Fruit fly (Drosophila melanogaster): ENCODE measurements around the gene CG14851.
A peak's percentile ranks its signal among the peaks of the same experiment; 100 is the strongest.

CG14851 gene

DNA sequence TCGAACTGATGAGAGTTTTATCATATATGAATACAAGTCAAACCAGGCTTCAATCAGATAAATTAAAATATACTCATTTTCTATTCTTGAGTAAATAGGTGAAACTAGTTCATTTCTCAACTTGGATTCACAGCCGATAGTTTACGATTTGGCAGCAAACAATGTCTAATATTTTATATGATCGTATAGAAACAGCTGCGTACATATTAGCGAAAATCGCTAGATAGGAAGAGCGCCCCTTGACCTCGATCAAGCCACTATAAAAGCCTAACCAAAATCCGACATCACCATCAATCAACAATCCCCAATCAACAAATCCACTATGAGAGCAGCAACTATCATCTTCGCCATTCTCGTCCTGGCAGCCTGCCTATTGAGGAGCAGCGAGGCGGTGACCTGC, at the start of gene CG14851:
Gene CG14851 (plus strand): TSS at position 301 of the 400 bp plus-strand sequence.
- no peak for TF ChIP-seq CTCF (optimal IDR thresholded peaks at IDR 0.05)
- no peak for TF ChIP-seq CG8478 (optimal IDR thresholded peaks at IDR 0.05)

DNA sequence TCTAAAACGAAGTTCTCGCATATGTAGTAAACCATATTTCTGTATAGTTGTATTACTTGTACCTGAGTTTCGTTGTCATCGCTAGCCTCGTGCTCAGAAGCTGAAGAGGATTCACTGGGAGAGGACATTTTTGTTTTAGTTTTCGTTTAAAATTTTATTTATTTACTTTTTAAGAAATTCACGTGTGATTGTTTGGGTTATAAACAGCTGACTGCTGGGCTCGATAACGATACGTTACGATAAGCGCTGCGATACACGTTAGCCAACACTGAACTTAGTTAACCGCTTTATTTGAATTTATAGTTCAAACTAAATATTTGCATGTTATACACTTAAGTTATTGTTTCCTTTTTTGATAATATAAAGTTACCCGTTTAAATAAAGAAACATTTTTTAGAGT, 48.7 kb upstream of the CG14851 start, which contains the start of gene CG8461:
Gene CG8461 (minus strand): TSS at position 218 of the 400 bp plus-strand sequence.
- no peak for TF ChIP-seq CTCF (optimal IDR thresholded peaks at IDR 0.05)
- no peak for TF ChIP-seq CG8478 (optimal IDR thresholded peaks at IDR 0.05)

DNA sequence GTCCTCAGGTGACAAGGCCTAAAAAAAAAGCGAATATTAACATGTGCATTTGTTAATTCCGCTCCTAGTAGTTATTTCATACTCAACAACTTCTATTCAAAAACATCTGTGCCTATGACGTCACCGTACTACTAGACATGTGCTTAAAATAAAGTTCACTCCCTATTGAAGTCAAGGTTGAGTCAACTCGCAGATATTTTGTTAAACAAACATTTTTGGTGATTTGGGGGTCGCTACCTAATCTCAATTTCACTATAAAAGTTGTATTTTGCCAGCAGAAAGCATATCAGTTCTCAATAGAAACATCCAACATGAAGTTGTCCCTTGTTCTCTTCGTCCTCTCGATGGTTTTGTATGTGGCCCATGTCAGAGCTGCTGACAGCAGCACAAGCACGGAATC, 45.4 kb upstream of the CG14851 start, which contains the start of gene CG34273:
Gene CG34273 (plus strand): TSS at position 301 of the 400 bp plus-strand sequence.
- TF ChIP-seq CG8478 (optimal IDR thresholded peaks at IDR 0.05) (no peak), CTCF (optimal IDR thresholded peaks at IDR 0.05) (no peak)

DNA sequence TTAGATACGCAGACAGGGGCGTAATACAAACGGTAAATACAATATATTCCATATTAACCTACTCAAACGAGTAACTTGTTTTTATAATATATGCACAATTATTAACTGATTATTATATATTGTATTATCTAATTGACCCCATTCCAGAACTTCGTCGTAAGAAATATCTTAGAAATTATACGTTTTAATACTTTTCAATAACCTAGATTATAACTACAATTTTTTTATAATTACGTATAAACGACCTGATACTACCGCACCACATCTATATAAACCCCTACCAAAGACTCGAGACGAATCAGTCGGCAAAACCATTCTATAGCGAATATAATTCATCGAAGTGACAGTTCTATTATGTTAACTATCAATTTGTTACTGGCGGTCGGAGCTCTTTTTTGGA, 41.4 kb upstream of the CG14851 start, which contains the start of gene Cyp313a1:
Gene Cyp313a1 (plus strand): TSS at position 301 of the 400 bp plus-strand sequence.
- TF ChIP-seq CG8478 (optimal IDR thresholded peaks at IDR 0.05) = no peak
- no peak for TF ChIP-seq CTCF (optimal IDR thresholded peaks at IDR 0.05)

DNA sequence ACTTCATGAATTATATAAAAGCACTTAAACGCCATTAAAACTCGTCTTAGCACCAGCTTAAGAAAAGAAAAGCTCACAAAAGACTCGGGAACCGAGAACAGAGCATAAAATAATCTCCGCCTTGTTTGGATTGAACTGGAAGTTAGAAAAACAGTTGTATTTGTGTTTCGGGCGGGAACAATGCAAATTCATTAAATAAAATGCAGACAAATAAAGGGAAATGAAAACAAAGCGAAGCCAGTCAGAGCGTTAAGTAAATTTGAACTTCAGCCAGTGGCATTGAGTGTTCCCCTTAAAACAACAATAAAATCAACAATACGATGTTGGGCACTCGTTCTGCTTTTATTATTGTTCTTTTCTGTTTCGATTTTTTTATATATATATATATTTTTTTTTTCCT, 35.5 kb upstream of the CG14851 start:
- TF ChIP-seq CTCF (optimal IDR thresholded peaks at IDR 0.05) = no peak
- no peak for TF ChIP-seq CG8478 (optimal IDR thresholded peaks at IDR 0.05)

DNA sequence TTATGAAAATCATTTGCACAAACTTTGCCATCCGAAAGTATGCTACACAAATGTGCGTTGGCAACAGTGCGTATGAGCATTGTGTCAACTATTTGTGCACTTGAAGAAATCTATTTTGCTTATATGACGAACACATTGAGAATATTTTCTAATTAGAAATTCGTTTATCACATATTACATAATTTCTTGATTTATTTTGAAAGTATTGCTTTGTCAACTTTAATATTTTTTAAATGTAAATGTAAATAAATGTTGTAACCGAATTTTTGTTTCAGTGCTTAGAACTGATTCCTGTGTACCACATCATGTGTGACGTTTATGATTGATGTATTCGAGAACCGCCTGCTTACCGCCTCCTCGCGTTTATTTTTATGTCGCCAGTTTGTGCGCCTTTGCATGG, 20.1 kb upstream of the CG14851 start:
- TF ChIP-seq CTCF (optimal IDR thresholded peaks at IDR 0.05) = no peak

DNA sequence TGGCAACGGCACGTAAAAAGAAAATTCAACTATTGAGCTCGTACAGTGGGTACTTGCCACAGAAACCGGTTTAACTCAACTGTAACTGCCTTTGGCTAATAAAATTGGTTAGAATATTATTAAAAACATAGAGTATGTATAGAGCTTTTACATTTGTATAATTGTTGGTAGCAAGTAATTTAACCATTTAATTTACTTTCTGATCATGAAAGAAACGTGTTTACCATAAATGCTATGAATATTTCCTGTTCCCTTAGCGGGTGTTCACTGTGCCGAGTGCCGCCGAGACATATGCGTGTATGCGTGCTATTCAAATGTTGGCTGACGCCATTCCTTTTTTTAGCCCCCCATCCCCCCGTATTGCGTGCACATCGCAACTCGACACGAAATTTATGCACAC, 13.4 kb upstream of the CG14851 start:
- no peak for TF ChIP-seq CG8478 (optimal IDR thresholded peaks at IDR 0.05)
- TF ChIP-seq CTCF (optimal IDR thresholded peaks at IDR 0.05) = no peak

DNA sequence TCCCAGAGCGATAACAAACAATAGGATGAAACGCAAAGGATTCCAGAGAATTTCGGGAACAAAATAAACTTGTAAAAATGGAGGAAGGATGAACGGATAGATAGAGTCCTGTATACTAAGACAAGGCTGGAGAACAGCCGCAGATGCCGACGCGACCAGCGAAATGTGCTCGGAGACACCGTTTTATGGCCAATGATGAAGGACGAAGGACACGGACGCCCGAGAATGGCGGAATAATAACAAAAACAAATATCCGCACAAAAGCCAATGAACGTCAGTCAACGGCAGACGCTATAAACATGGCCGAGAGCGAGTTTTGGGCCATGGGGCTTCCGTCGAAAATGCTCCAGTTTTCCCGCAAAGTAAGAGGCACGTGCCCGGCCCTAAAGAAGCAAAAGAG, 7.1 kb upstream of the CG14851 start:
- TF ChIP-seq CTCF (optimal IDR thresholded peaks at IDR 0.05) = no peak
- no peak for TF ChIP-seq CG8478 (optimal IDR thresholded peaks at IDR 0.05)

DNA sequence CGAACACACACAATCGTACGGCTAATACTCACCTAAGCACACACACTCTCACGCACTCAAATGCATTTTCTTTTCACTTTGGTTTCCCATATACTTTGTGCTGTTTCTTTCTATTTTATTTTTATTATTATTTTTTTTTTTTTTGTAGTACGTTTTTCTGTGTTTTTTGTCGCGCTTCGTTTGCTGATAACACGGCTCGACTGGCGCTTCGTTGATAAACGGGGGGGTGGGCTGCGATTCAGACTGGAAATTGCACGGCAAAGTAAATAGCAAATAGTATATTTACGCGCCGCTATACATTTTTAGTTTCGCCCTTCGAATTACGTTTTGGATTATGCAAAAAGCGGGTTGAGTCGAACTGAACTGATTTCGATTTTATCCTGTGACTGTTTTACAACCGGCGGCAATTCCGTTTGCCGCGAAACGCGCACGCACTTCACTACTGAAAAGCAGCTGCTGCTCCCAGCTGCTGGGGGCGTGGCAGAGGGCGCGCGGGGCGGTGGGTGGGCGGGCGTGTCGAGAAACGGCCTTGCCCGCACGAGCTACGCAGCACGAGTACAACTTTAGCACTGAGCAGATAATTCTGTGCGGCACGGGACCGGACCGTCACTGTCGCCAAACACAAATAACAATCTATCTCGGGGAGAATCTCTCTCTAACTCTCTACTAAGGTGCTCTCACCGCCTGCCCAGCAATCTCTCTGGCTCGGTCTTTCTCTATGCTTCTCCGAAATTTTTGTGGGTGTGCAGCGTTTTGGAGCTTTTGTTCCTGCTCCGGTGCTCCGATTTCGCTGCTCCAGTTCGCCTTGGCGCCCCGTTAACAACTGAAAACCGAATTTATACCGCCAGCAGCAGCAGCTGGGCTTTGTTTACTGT, 4.4 kb upstream of the CG14851 start, which contains the start of gene Pde6:
Gene Pde6 (minus strand): TSS at position 825 of the 875 bp plus-strand sequence.
- TF ChIP-seq CTCF (optimal IDR thresholded peaks at IDR 0.05) (no peak), CG8478 (optimal IDR thresholded peaks at IDR 0.05) (no peak)

DNA sequence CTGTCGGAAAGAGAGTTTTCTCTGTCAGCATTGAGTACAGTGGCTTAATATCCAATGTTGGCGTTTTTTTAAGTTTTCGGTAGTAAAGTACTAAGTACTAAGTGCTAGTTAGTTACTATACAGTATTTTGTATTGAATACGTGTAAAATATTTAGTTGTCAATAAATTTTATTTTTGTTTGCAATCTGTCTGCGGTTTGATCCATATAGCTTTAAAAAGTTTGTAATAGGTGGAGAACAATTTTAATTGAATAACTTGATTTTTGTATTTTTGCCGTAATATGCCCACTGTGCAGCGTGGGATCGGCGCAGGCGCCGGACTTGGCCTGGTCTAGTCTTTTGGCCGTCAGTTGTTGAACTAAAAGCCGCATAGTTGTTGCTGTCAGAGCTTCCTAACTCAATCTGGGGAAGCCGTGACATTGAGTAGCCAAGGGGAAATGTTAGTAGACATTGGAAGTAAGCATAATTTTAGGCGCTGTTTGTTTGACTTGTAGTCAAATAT, 3.7 kb upstream of the CG14851 start:
- no peak for TF ChIP-seq CTCF (optimal IDR thresholded peaks at IDR 0.05)
- TF ChIP-seq CG8478 (optimal IDR thresholded peaks at IDR 0.05) = no peak

DNA sequence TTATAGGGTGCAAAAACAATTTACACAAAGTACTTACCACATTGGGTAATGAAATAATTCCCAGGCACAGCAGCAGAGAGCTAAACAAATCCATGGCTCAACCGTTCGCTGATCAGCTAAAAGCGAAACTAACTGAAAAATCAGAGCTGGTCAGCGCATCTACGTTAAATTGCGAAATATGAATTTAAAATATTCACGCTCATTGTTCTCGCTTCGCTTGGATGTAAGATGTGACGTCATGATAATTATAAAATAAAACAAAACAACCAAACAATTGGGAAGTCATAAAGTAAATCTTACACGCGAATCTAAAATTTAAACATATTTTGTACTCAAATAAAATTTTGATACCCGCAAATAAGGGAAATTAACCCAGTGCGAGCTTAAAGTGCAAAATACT, 2.2 kb upstream of the CG14851 start, which contains the start of gene CG14854:
Gene CG14854 (minus strand): TSS at position 101 of the 400 bp plus-strand sequence.
- no peak for TF ChIP-seq CG8478 (optimal IDR thresholded peaks at IDR 0.05)
- TF ChIP-seq CTCF (optimal IDR thresholded peaks at IDR 0.05) = no peak

DNA sequence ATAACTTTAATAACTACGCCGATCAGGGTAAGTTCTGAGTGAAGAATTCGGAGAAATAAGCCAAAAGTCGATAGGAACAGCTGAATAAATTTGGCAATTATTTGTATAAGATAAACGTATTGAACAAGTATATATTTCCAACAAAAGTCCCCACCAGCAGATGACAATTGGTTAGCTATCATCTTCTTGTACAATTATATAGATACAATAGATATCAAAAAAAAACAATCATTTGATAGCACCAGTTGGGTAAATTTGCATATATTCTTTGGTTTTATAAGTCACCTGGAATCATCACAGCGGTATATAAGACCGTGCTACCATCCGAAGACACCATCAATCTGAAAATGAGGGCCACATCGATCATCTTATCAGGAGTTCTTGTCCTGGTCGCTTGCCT, 1.5 kb upstream of the CG14851 start, which contains the start of gene Jig:
Gene Jig (plus strand): TSS at position 301 of the 400 bp plus-strand sequence.
- TF ChIP-seq CG8478 (optimal IDR thresholded peaks at IDR 0.05) (no peak), CTCF (optimal IDR thresholded peaks at IDR 0.05) (no peak)

DNA sequence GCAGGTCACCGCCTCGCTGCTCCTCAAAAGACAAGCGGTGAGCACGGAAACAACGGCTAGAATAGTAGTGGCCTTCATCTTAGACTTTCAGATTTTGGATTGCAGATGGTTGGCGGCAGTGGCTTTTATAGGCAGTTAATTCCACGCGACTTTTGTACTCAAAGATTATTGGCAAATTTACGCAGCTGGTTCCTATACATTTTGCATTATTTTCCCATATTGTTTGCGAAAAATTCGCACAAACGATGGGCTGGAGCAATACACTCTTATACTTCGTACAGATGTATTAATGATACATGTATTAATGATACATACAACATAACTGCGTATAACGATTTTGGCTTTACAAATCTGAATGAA, 2.5 kb downstream of the CG14851 start, which contains the start of gene CG8087:
Gene CG8087 (minus strand): TSS at position 101 of the 360 bp plus-strand sequence.
- TF ChIP-seq CG8478 (optimal IDR thresholded peaks at IDR 0.05) (no peak), CTCF (optimal IDR thresholded peaks at IDR 0.05) (no peak)

DNA sequence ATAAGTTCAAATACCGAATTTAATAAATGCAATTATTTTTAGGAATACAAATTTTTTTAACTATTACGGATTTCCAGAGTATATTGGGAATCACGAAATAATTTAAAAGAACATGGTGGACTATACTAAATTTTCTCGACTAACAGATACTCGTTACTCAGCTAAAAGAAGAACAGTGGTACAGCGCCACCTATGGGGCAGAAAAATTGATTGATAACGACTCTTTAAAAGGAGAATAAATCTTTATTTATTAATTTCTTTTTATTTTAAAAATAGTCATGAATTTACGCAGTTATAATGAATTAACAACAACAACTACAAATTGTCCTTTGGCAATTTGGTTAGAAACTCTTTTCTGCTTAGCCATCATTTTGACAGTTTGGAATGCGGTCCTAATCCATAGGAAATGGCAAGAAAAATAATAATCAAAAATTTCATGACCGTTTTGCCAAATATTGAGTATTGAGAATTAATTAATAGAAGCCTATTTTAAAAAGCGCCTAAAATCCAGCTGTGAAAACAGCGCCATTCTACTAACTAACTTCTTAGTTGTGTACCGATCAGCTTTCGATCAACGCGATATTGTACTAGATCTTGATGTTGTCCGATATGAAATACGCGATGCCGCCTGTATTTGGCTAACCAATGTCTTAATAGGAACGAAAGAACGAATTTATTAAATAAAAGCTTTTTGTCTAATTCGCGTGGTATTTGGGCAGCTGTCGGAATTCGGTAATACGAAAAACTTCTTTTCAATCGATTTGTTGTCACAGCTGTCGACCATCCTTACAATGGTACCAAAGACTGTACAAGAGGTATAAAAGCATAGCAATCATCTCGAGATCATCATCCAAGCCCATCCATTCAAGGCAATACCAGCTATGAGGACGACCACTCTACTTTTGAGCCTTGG, 3.2 kb downstream of the CG14851 start, which contains the start of gene CG14852:
Gene CG14852 (plus strand): TSS at position 863 of the 913 bp plus-strand sequence.
- TF ChIP-seq CTCF (optimal IDR thresholded peaks at IDR 0.05) = peak; percentile 4 to 70
- no peak for TF ChIP-seq CG8478 (optimal IDR thresholded peaks at IDR 0.05)

DNA sequence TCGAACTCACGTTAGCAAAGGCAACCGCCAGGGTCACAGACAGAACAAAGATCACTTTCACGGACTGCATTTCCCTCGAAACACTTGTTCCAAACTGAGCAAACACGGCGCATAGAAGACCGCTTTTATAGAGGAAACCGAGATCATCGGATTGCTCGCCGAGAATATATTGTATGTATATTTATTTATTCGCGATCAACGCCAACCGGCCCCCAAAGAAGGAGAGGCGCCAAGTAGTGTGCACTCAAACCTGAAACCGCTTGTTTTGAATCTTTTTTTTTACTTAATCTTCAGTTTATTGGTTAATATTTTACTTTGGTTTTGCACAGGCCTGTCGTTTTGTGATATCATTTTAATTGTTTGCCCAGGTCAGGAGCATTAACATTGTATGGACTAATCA, 5.2 kb downstream of the CG14851 start, which contains the start of gene CG31313:
Gene CG31313 (minus strand): TSS at position 101 of the 400 bp plus-strand sequence.
- TF ChIP-seq CTCF (optimal IDR thresholded peaks at IDR 0.05) (no peak), CG8478 (optimal IDR thresholded peaks at IDR 0.05) (no peak)
